Worm (Caenorhabditis elegans): ENCODE data around the gene F31D5.7.

F31D5.7 gene

ce11 chrII:4256541-4257001 lies 45.4 kb downstream of the F31D5.7 start, which contains the start of gene C16A11.7:
Gene C16A11.7 (minus strand): TSS chrII:4256951.
- TF ChIP-seq nhr-12 (tag; optimal IDR thresholded peaks at IDR 0.05) = no peak
- TF ChIP-seq lsy-2 (tag; optimal IDR thresholded peaks at IDR 0.05) = no peak
- no peak for TF ChIP-seq fos-1 (tag; optimal IDR thresholded peaks at IDR 0.05)
- no peak for TF ChIP-seq zag-1 (tag; optimal IDR thresholded peaks at IDR 0.05)
- TF ChIP-seq ztf-1 (GFP tag; conservative IDR thresholded peaks at IDR 0.05) = no peak
- TF ChIP-seq nhr-11 (tag; optimal IDR thresholded peaks at IDR 0.05) = no peak
- no peak for TF ChIP-seq ZK546.5 (tag; optimal IDR thresholded peaks at IDR 0.05)
- no peak for TF ChIP-seq nhr-6 (tag; optimal IDR thresholded peaks at IDR 0.05)

DNA sequence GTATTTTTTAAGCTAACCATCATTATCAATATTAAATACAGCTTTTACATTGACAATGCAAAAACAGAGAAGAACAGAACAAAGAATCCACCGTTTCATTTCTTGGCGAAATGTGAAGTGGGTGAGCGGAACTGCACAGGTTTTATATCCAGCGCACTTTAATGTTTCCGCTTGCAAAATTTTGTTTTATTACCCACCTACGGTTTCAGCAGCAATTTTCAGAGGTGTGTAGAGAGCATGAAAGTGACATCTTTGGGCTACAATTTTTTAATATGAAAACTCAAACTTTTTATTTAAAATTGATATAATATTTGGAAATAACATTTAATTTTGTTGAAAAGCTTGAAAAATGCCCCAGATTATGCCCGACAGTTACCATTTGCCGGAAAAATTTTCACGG lies 47.5 kb downstream of the F31D5.7 start, which contains the start of gene clec-135:
clec-135 (minus strand) TSS at position 101 of the 400 bp plus-strand sequence.
- TF ChIP-seq nhr-237 (tag; optimal IDR thresholded peaks at IDR 0.05) (no peak), ceh-82 (tag; optimal IDR thresholded peaks at IDR 0.05) (no peak), unc-55 (GFP tag; optimal IDR thresholded peaks at IDR 0.05) (no peak), nhr-10 (tag; optimal IDR thresholded peaks at IDR 0.05) (no peak), ama-1 (optimal IDR thresholded peaks at IDR 0.05) (no peak), lsy-2 (tag; optimal IDR thresholded peaks at IDR 0.05) (no peak), nhr-77 (tag; optimal IDR thresholded peaks at IDR 0.05) (no peak), sma-3 (GFP tag; optimal IDR thresholded peaks at IDR 0.05) (no peak), lin-11 (tag; optimal IDR thresholded peaks at IDR 0.05) (no peak), egl-27 (tag; optimal IDR thresholded peaks at IDR 0.05) (no peak), Y55F3AM.14 (GFP tag; optimal IDR thresholded peaks at IDR 0.05) (no peak), crh-2 (tag; optimal IDR thresholded peaks at IDR 0.05) (no peak), dmd-4 (tag; optimal IDR thresholded peaks at IDR 0.05) (no peak), fos-1 (tag; optimal IDR thresholded peaks at IDR 0.05) (no peak), ztf-4 (tag; optimal IDR thresholded peaks at IDR 0.05) (no peak), nhr-12 (tag; optimal IDR thresholded peaks at IDR 0.05) (no peak), sma-9 (GFP tag; optimal IDR thresholded peaks at IDR 0.05) (no peak), sma-9 (tag; optimal IDR thresholded peaks at IDR 0.05) (no peak), alr-1 (tag; optimal IDR thresholded peaks at IDR 0.05) (no peak), nhr-23 (tag; optimal IDR thresholded peaks at IDR 0.05) (no peak), gmeb-1 (tag; optimal IDR thresholded peaks at IDR 0.05) (no peak)
